Worm (Caenorhabditis elegans): ENCODE measurements around the gene shw-3.

DNA sequence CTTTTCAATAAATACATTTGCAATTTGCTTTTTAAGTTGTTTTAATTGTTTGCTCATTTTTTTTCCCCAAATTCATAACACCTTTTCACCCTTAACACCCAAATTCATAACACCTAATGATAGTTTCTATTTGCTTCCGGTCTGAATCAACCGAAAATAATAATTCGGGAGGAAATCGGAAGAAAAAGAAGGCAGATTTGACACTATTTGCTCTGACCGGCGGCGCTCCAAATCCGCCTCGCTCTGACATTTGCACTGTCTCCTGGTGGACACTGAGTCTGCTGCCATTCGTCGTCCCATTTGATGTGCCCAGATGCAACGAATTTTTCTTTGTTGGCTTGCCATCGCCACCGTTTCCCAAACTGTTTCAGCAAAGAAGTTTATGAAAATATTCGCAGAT lies 62.8 kb downstream of the shw-3 start, which contains the start of gene pqn-67:
- TF ChIP-seq egl-27 (tag; optimal IDR thresholded peaks at IDR 0.05) (no peak), fkh-10 (GFP tag; optimal IDR thresholded peaks at IDR 0.05) (no peak)
